Fruit fly (Drosophila melanogaster) whole organism, prepupa: ENCODE measurements around the gene twit.

Experiments
- CG10631 ChIP-seq: fragments of 200-800 bp; sonication (Bioruptor generic); optimal IDR thresholded peaks from 2 replicates; lab custom pipeline; 2016; ENCODE audit warnings: missing biosample characterization, missing genetic modification characterization
- CG10669 ChIP-seq: fragments of 200-800 bp; sonication (Bioruptor generic); optimal IDR thresholded peaks from 3 replicates; lab custom pipeline; 2018; ENCODE audit warnings: missing biosample characterization, mild to moderate bottlenecking, missing genetic modification characterization, moderate library complexity
- CG11294 ChIP-seq: fragments of 200-800 bp; sonication (Bioruptor generic); IDR thresholded peaks from 2 replicates; pipeline ENCODE4 v1.3.6; 2022; ENCODE audit warnings: missing biosample characterization, missing genetic modification characterization
- CG11762 ChIP-seq: fragments of 200-800 bp; sonication (Bioruptor generic); optimal IDR thresholded peaks from 3 replicates; lab custom pipeline; 2016; ENCODE audit warnings: missing biosample characterization, missing genetic modification characterization; ENCODE audit not compliant: insufficient read depth
- CG11902 ChIP-seq: fragments of 200-800 bp; sonication (Bioruptor generic); optimal IDR thresholded peaks from 3 replicates; lab custom pipeline; 2016; ENCODE audit warnings: missing biosample characterization, missing genetic modification characterization
- CG1621 ChIP-seq: fragments of 200-800 bp; sonication (Bioruptor generic); optimal IDR thresholded peaks from 3 replicates; lab custom pipeline; 2018; ENCODE audit warnings: missing biosample characterization, mild to moderate bottlenecking, missing genetic modification characterization
- CG16779 ChIP-seq: fragments of 200-800 bp; sonication (Bioruptor generic); optimal IDR thresholded peaks from 3 replicates; lab custom pipeline; 2017; ENCODE audit warnings: missing biosample characterization, mild to moderate bottlenecking, missing genetic modification characterization
- CG3032 ChIP-seq: fragments of 200-800 bp; optimal IDR thresholded peaks from 2 replicates; lab custom pipeline; 2019; ENCODE audit warnings: missing biosample characterization, mild to moderate bottlenecking, missing genetic modification characterization, moderate library complexity
- CG31627 ChIP-seq: fragments of 200-800 bp; sonication (Bioruptor generic); optimal IDR thresholded peaks from 3 replicates; lab custom pipeline; 2016; ENCODE audit warnings: missing biosample characterization, missing genetic modification characterization
- CG32006 ChIP-seq: fragments of 200-800 bp; sonication (Bioruptor generic); optimal IDR thresholded peaks from 3 replicates; lab custom pipeline; 2017; ENCODE audit warnings: missing biosample characterization, mild to moderate bottlenecking, missing genetic modification characterization
- CG4318 ChIP-seq: fragments of 200-800 bp; sonication (Bioruptor generic); optimal IDR thresholded peaks from 3 replicates; lab custom pipeline; 2017; ENCODE audit warnings: missing biosample characterization, mild to moderate bottlenecking, missing genetic modification characterization
- CG6163 ChIP-seq: fragments of 200-800 bp; sonication (Bioruptor generic); IDR thresholded peaks from 3 replicates; pipeline ENCODE4 v1.3.6; 2022; ENCODE audit warnings: missing biosample characterization, missing genetic modification characterization
- CG6276 ChIP-seq: fragments of 200-800 bp; sonication (Bioruptor generic); optimal IDR thresholded peaks from 2 replicates; lab custom pipeline; 2017; ENCODE audit warnings: missing biosample characterization, mild to moderate bottlenecking, missing genetic modification characterization
- CG6792 ChIP-seq: fragments of 200-800 bp; sonication (Bioruptor generic); optimal IDR thresholded peaks from 3 replicates; lab custom pipeline; 2016; ENCODE audit warnings: missing biosample characterization, missing genetic modification characterization
- CG8119 ChIP-seq: fragments of 200-800 bp; sonication (Bioruptor generic); IDR thresholded peaks from 3 replicates; pipeline ENCODE4 v1.3.6; 2022; ENCODE audit warnings: missing biosample characterization, missing genetic modification characterization
- CG8632 ChIP-seq: fragments of 200-800 bp; sonication (Bioruptor generic); optimal IDR thresholded peaks from 3 replicates; lab custom pipeline; 2016; ENCODE audit warnings: missing biosample characterization, missing genetic modification characterization
- CG9139 ChIP-seq: fragments of 200-800 bp; sonication (Bioruptor generic); optimal IDR thresholded peaks from 3 replicates; lab custom pipeline; 2017; ENCODE audit warnings: missing biosample characterization, mild to moderate bottlenecking, missing genetic modification characterization
- Eip78C ChIP-seq: fragments of 200-800 bp; sonication (Bioruptor generic); peaks from one replicate; lab custom pipeline; 2016; ENCODE audit warnings: missing biosample characterization, missing genetic modification characterization
- Eip93F ChIP-seq: fragments of 200-800 bp; sonication (Bioruptor generic); optimal IDR thresholded peaks from 2 replicates; lab custom pipeline; 2016; ENCODE audit warnings: missing biosample characterization, mild to moderate bottlenecking, missing genetic modification characterization
- Ets21C ChIP-seq: fragments of 200-800 bp; sonication (Bioruptor generic); optimal IDR thresholded peaks from 3 replicates; lab custom pipeline; 2016; ENCODE audit warnings: missing biosample characterization, missing genetic modification characterization
- Gug ChIP-seq: fragments of 200-800 bp; sonication (Bioruptor generic); IDR thresholded peaks from 2 replicates; pipeline ENCODE4 v1.3.6; 2022; ENCODE audit warnings: missing biosample characterization, missing genetic modification characterization
- OdsH ChIP-seq: fragments of 200-800 bp; sonication (Bioruptor generic); optimal IDR thresholded peaks from 3 replicates; lab custom pipeline; 2016; ENCODE audit warnings: missing biosample characterization, missing genetic modification characterization
- Sox14 ChIP-seq: fragments of 200-800 bp; sonication (Bioruptor generic); optimal IDR thresholded peaks from 3 replicates; lab custom pipeline; 2016; ENCODE audit warnings: missing biosample characterization, missing genetic modification characterization
- achi ChIP-seq: fragments of 200-800 bp; sonication (Bioruptor generic); optimal IDR thresholded peaks from 3 replicates; lab custom pipeline; 2016; ENCODE audit warnings: missing biosample characterization, missing genetic modification characterization
- cyc ChIP-seq: fragments of 200-800 bp; sonication (Bioruptor generic); optimal IDR thresholded peaks from 3 replicates; lab custom pipeline; 2016; ENCODE audit warnings: missing biosample characterization, missing genetic modification characterization
- dac ChIP-seq: fragments of 200-800 bp; sonication (Bioruptor generic); optimal IDR thresholded peaks from 2 replicates; lab custom pipeline; 2017; ENCODE audit warnings: missing biosample characterization, mild to moderate bottlenecking, missing genetic modification characterization
- dsx ChIP-seq: fragments of 200-800 bp; optimal IDR thresholded peaks from 3 replicates; lab custom pipeline; 2019; ENCODE audit warnings: missing biosample characterization, mild to moderate bottlenecking, missing genetic modification characterization, moderate library complexity; ENCODE audit not compliant: poor library complexity, severe bottlenecking
- eg ChIP-seq: fragments of 200-800 bp; sonication (Bioruptor generic); IDR thresholded peaks from 3 replicates; pipeline ENCODE4 v1.3.6; 2022; ENCODE audit warnings: missing biosample characterization, missing genetic modification characterization
- fd59A ChIP-seq: fragments of 200-800 bp; sonication (Bioruptor generic); optimal IDR thresholded peaks from 2 replicates; lab custom pipeline; 2017; ENCODE audit warnings: missing biosample characterization, mild to moderate bottlenecking, missing genetic modification characterization, missing genetic modification reagents
- fd85E ChIP-seq: fragments of 200-800 bp; sonication (Bioruptor generic); optimal IDR thresholded peaks from 3 replicates; lab custom pipeline; 2016; ENCODE audit warnings: missing biosample characterization, missing genetic modification characterization
- fkh ChIP-seq: fragments of 200-800 bp; sonication (Bioruptor generic); optimal IDR thresholded peaks from 3 replicates; lab custom pipeline; 2017; ENCODE audit warnings: missing biosample characterization, mild to moderate bottlenecking, missing genetic modification characterization, moderate library complexity
- pdm3 ChIP-seq: fragments of 200-800 bp; sonication (Bioruptor generic); optimal IDR thresholded peaks from 3 replicates; lab custom pipeline; 2016; ENCODE audit warnings: missing biosample characterization, missing genetic modification characterization
- spab ChIP-seq: fragments of 200-800 bp; sonication (Bioruptor generic); optimal IDR thresholded peaks from 2 replicates; lab custom pipeline; 2017; ENCODE audit warnings: missing biosample characterization, mild to moderate bottlenecking, missing genetic modification characterization, missing genetic modification reagents
- ss ChIP-seq, 2 experiments: fragments of 200-800 bp; sonication (Bioruptor generic); optimal IDR thresholded peaks; 2 replicates in 1 of 2; 3 replicates in 1 of 2; lab custom pipeline; 2017 to 2018; ENCODE audit warnings: mild to moderate bottlenecking in 2 of 2, missing biosample characterization in 2 of 2, missing genetic modification characterization in 2 of 2, moderate library complexity in 1 of 2
- svp ChIP-seq: fragments of 200-800 bp; sonication (Bioruptor generic); peaks from one replicate; lab custom pipeline; 2016; ENCODE audit warnings: missing biosample characterization, missing genetic modification characterization
- vri ChIP-seq: fragments of 200-800 bp; sonication (Bioruptor generic); optimal IDR thresholded peaks from 3 replicates; lab custom pipeline; 2016; ENCODE audit warnings: missing biosample characterization, mild to moderate bottlenecking, missing genetic modification characterization

twit gene

dm6 chr2L:20831060-20831459, 21.3 kb upstream of the twit start, which contains the start of gene CG31674:
Gene CG31674 (plus strand): TSS chr2L:20831262.
- no peak for TF ChIP-seq OdsH (GFP tag; lab: Kevin White, UChicago)
- no peak for TF ChIP-seq CG4318 (GFP tag; lab: Kevin White, UChicago)
- no peak for TF ChIP-seq CG32006 (GFP tag; lab: Kevin White, UChicago)
- no peak for TF ChIP-seq eg
- no peak for TF ChIP-seq CG11902
- peak; percentile 6 for TF ChIP-seq vri
- no peak for TF ChIP-seq spab (GFP tag; lab: Kevin White, UChicago)
- no peak for TF ChIP-seq CG6276 (GFP tag; lab: Kevin White, UChicago)

DNA sequence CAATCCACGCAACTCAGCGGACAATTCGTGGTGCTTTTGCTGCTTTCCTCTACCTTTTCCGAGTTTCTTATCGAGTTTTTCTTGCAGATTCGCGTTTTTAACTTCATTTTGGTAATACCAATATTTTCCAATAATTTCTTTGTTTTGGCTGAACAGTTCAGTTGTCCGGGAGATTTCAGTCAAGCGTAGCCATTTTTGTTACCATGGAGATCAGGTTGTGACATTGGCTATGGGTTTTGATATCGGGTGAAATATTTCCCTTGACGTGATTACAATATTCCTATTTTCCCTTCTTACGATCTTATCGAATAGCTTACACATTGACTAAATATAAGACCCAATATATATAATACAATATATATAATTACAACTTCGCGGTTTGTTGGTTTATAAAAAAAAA, 16.9 kb upstream of the twit start, which contains the start of gene Oseg5:
Gene Oseg5, minus strand, starts transcription at position 340 of the 400 bp plus-strand sequence.
- TF ChIP-seq fd85E (GFP tag; lab: Kevin White, UChicago): no peak
- TF ChIP-seq, all 60 proteins: peak for 0

- no peak for TF ChIP-seq CG8632 (GFP tag; lab: Kevin White, UChicago)
- no peak for TF ChIP-seq spab (GFP tag; lab: Kevin White, UChicago)
- TF ChIP-seq vri: no peak
- no peak for TF ChIP-seq ss (GFP tag; optimal IDR thresholded peaks at IDR 0.05; lab: Kevin White, UChicago)
- no peak for TF ChIP-seq CG16779 (tag; lab: Kevin White, UChicago)
- TF ChIP-seq CG8119: no peak
- TF ChIP-seq achi (GFP tag; lab: Kevin White, UChicago): no peak
- TF ChIP-seq, all 60 proteins: peak for 0
Measured at dm6 chr2L:20837885-20838284, 14.5 kb upstream of the twit start, which contains the start of gene Spn38F. Gene Spn38F (minus strand): TSS chr2L:20837985.

DNA sequence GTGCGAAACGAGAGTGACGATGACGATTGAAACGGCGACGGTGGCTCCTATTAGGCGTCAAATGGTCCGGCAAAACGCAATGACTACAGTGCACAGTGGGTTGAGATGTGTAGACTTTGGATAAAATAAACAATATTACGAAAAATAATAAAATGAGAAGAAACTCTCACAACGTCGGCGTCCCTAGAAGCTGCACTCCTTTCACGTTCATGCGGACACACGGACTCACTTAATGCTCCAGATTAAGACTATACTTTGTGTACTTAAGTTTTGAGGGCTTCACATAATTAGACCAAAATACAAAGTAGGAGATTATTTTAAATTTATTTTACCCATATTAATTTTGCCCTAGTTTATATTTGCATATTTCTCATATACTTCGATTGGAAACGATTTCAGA, 12.4 kb upstream of the twit start:
- TF ChIP-seq CG10631 (no peak), spab (GFP tag; lab: Kevin White, UChicago) (no peak), eg (0 out of 3 replicates have a peak, but pooled peaks have one; percentile 40), CG31627 (GFP tag; lab: Kevin White, UChicago) (no peak), Sox14 (GFP tag; lab: Kevin White, UChicago) (no peak), CG6276 (GFP tag; lab: Kevin White, UChicago) (peak; percentile 82), CG10669 (GFP tag; lab: Kevin White, UChicago) (no peak), Ets21C (GFP tag; lab: Kevin White, UChicago) (no peak), pdm3 (GFP tag; lab: Kevin White, UChicago) (no peak), Eip93F (GFP tag; lab: Kevin White, UChicago) (no peak), CG9139 (GFP tag; lab: Kevin White, UChicago) (no peak), CG11762 (GFP tag; lab: Kevin White, UChicago) (peak; percentile 23), dsx (GFP tag; lab: Kevin White, UChicago) (no peak), CG6792 (GFP tag; lab: Kevin White, UChicago) (no peak), CG1621 (no peak), dac (GFP tag; lab: Kevin White, UChicago) (no peak), CG11294 (peak; percentile 48; the same call in 1 of the 2 replicates), cyc (GFP tag; lab: Kevin White, UChicago) (no peak), fd59A (GFP tag; lab: Kevin White, UChicago) (no peak), ss (GFP tag; optimal IDR thresholded peaks at IDR 0.05; lab: Kevin White, UChicago) (no peak), vri (no peak), Gug (GFP tag; lab: Robert Waterston, UW) (peak; percentile 36; the same call in 1 of the 2 replicates)
- TF ChIP-seq, all 60 proteins: peak for 5

DNA sequence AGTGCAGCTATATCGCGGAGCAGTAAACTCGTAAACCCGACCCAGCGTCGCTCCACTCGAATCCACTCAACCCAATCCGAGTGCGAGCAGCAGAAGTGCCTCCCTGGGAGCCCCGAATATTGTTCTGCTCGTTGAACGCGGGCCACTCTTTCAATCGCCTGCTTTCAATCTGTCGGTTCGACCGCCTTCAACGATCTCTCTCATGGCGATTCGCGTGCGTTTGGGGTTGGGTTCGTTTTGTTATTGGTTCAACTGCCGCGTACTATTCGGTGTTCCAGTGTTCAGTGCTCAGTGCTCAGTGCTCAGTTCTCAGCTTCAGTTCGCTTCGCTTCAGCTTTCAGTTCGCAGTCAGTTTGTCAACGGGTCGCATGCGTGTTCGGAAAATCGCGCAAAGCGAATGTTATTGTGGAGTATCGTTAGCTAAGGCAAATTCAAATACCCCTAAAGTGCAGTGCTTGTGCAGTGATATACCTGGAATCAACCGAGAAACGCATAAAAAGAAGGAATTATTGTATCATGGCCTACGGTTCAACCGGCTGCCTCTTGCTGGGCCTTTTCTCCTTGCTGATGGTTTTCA, 11.8 kb upstream of the twit start, which contains the start of gene CG31676:
Gene CG31676, plus strand, starts transcription at position 289 of the 577 bp plus-strand sequence.
- no peak for TF ChIP-seq OdsH (GFP tag; lab: Kevin White, UChicago)
- TF ChIP-seq CG8119: 0 out of 3 replicates have a peak, but pooled peaks have one; percentile 19
- TF ChIP-seq Eip78C: peak; percentile 73
- 0 out of 3 replicates have a peak, but pooled peaks have one; percentile 36 for TF ChIP-seq CG6163 (GFP tag; lab: Robert Waterston, UW)
- TF ChIP-seq eg: peak; percentile 5; the same call in 1 of the 3 replicates
- TF ChIP-seq svp: no peak
- no peak for TF ChIP-seq CG3032 (tag; lab: Kevin White, UChicago)
- no peak for TF ChIP-seq fkh (GFP tag; lab: Kevin White, UChicago)
